Worm (Caenorhabditis elegans): Measurements from ENCODE around the gene fbxa-42.

Gene fbxa-42

DNA sequence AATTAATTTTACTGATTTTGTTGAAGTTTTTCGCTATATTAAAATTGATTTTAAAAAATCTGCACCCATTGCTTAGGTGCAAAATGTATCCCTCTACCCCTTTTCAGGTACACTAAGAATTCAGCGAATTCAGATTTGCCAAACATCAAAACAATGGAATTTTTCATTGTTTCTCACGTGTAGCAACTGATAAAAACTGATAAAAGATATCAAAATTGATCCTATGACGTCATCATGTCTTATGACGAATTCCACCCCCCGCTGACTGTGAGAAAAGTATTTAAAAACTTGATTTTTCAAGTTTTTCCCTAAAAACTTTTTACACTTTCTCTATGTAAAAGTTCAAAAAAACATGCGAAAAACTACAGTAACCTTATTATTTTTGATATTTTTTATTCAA lies 19.3 kb upstream of the fbxa-42 start, which contains the start of gene Y54F10BM.22:
TSS of gene Y54F10BM.22 (plus strand) at position 331 of the 400 bp plus-strand sequence.
- no peak for TF ChIP-seq med-1 (GFP tag; optimal IDR thresholded peaks at IDR 0.05; ENCODE audit: insufficient read depth)
- TF ChIP-seq ref-1 (GFP tag; conservative IDR thresholded peaks at IDR 0.05), result no peak
- no peak for TF ChIP-seq ztf-29 (GFP tag; IDR thresholded peaks at IDR 0.05)
- TF ChIP-seq flt-1 (GFP tag; IDR thresholded peaks at IDR 0.05), result no peak
- TF ChIP-seq T22C8.4 (GFP tag; IDR thresholded peaks at IDR 0.05), result no peak
- no peak for TF ChIP-seq ztf-23 (GFP tag; IDR thresholded peaks at IDR 0.05)
- no peak for TF ChIP-seq tab-1 (GFP tag; IDR thresholded peaks at IDR 0.05)
- TF ChIP-seq klf-2 (GFP tag; conservative IDR thresholded peaks at IDR 0.05), result no peak
- TF ChIP-seq cog-1 (tag; optimal IDR thresholded peaks at IDR 0.05), result no peak

DNA sequence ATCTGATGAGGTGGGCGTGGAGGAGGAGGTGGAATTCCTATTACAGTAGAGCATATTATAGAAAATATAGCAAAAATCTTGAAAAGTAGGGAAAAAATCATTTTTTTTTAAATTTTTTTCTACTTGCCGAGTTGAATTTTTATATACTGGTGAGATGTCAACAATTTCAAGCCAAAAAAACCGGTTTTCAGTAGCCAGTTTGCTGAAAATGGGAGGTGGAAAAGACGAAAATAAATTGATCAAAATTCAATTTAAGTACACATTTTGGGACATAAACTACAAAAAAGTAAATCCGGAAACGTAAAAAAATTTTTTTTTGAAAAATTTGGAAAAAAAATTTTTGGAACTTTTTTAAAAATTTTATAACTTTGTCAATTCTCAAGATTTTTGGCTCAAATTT lies 18.2 kb upstream of the fbxa-42 start, which contains the start of gene Y54F10BM.23:
TSS of gene Y54F10BM.23 (minus strand) at position 101 of the 400 bp plus-strand sequence.
- TF ChIP-seq ztf-23 (GFP tag; IDR thresholded peaks at IDR 0.05) (no peak), med-1 (GFP tag; optimal IDR thresholded peaks at IDR 0.05; ENCODE audit: insufficient read depth) (no peak), klf-2 (GFP tag; conservative IDR thresholded peaks at IDR 0.05) (no peak), tab-1 (GFP tag; IDR thresholded peaks at IDR 0.05) (no peak), ztf-29 (GFP tag; IDR thresholded peaks at IDR 0.05) (no peak), cog-1 (tag; optimal IDR thresholded peaks at IDR 0.05) (no peak), ref-1 (GFP tag; conservative IDR thresholded peaks at IDR 0.05) (no peak), T22C8.4 (GFP tag; IDR thresholded peaks at IDR 0.05) (no peak), flt-1 (GFP tag; IDR thresholded peaks at IDR 0.05) (no peak)

DNA sequence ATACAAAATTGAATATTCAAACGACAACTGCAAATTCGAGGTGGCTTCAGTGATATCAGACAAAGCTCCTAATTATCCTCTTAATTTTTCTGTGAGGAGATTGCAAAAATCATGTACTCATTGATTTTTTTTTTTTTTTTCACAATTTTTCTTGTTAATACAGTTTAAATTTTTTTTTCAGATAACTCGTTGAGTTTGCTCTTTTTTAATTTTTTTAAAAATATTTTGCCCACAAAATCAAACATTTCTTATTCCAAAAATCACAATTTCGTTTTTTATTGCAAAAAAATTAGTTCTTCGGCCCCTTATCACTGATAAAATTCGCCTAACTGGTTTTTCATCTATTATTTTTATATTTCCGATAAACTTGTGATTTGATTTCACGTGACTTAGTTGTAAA lies 15.6 kb upstream of the fbxa-42 start, which contains the start of gene Y54F10BM.21:
TSS of gene Y54F10BM.21 (plus strand) at position 301 of the 400 bp plus-strand sequence.
- TF ChIP-seq ztf-29 (GFP tag; IDR thresholded peaks at IDR 0.05) (no peak), cog-1 (tag; optimal IDR thresholded peaks at IDR 0.05) (no peak), flt-1 (GFP tag; IDR thresholded peaks at IDR 0.05) (no peak), klf-2 (GFP tag; conservative IDR thresholded peaks at IDR 0.05) (no peak), med-1 (GFP tag; optimal IDR thresholded peaks at IDR 0.05; ENCODE audit: insufficient read depth) (no peak), ref-1 (GFP tag; conservative IDR thresholded peaks at IDR 0.05) (no peak), tab-1 (GFP tag; IDR thresholded peaks at IDR 0.05) (no peak), ztf-23 (GFP tag; IDR thresholded peaks at IDR 0.05) (no peak), T22C8.4 (GFP tag; IDR thresholded peaks at IDR 0.05) (no peak)

DNA sequence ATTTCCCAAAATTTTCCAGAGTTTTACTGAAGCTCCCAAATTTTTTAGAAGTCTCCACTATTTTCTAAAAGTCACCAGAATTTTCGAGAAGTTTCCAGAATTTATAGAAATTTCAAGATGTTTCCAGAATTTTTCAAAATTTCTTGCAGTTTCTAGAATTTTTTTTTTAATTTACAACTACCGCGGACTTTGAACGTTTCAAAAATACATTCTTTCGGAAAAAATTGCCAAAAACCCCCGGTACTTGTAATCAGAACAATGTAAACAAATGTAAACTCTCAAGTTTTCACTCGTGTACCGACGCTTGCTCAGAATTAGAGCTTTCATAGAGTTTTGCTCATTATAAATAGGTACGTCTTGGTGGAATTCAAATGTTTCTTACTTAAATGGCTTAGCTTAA lies 11.5 kb upstream of the fbxa-42 start, which contains the start of gene fbxa-39:
TSS of gene fbxa-39 (plus strand) at position 301 of the 400 bp plus-strand sequence.
- TF ChIP-seq klf-2 (GFP tag; conservative IDR thresholded peaks at IDR 0.05) (no peak), med-1 (GFP tag; optimal IDR thresholded peaks at IDR 0.05; ENCODE audit: insufficient read depth) (no peak), T22C8.4 (GFP tag; IDR thresholded peaks at IDR 0.05) (no peak), flt-1 (GFP tag; IDR thresholded peaks at IDR 0.05) (no peak), ztf-23 (GFP tag; IDR thresholded peaks at IDR 0.05) (no peak), tab-1 (GFP tag; IDR thresholded peaks at IDR 0.05) (no peak), ztf-29 (GFP tag; IDR thresholded peaks at IDR 0.05) (no peak), cog-1 (tag; optimal IDR thresholded peaks at IDR 0.05) (no peak), ref-1 (GFP tag; conservative IDR thresholded peaks at IDR 0.05) (no peak)

DNA sequence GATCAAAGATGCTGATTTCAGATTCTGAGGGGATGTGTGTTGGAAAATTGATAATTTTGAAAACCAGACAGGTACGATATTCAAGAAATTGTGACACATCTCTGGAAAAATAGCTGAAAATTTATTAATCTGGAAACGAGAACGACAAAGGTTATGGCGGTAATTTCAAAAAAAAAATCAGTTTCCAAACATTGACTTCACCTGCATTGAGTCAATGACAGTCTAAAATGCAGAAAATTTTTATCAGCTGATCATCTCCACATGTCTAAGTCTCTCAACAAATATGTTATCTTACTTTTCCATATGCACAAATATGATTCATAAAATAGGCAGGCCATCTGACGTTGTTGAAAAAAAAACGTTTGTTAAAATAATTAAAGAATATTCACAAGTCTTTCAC lies 10.8 kb upstream of the fbxa-42 start, which contains the start of gene fbxa-48:
TSS of gene fbxa-48 (minus strand) at position 101 of the 400 bp plus-strand sequence.
- TF ChIP-seq tab-1 (GFP tag; IDR thresholded peaks at IDR 0.05) (no peak), ref-1 (GFP tag; conservative IDR thresholded peaks at IDR 0.05) (no peak), ztf-23 (GFP tag; IDR thresholded peaks at IDR 0.05) (no peak), ztf-29 (GFP tag; IDR thresholded peaks at IDR 0.05) (no peak), flt-1 (GFP tag; IDR thresholded peaks at IDR 0.05) (no peak), T22C8.4 (GFP tag; IDR thresholded peaks at IDR 0.05) (no peak), cog-1 (tag; optimal IDR thresholded peaks at IDR 0.05) (no peak), med-1 (GFP tag; optimal IDR thresholded peaks at IDR 0.05; ENCODE audit: insufficient read depth) (no peak), klf-2 (GFP tag; conservative IDR thresholded peaks at IDR 0.05) (no peak)

DNA sequence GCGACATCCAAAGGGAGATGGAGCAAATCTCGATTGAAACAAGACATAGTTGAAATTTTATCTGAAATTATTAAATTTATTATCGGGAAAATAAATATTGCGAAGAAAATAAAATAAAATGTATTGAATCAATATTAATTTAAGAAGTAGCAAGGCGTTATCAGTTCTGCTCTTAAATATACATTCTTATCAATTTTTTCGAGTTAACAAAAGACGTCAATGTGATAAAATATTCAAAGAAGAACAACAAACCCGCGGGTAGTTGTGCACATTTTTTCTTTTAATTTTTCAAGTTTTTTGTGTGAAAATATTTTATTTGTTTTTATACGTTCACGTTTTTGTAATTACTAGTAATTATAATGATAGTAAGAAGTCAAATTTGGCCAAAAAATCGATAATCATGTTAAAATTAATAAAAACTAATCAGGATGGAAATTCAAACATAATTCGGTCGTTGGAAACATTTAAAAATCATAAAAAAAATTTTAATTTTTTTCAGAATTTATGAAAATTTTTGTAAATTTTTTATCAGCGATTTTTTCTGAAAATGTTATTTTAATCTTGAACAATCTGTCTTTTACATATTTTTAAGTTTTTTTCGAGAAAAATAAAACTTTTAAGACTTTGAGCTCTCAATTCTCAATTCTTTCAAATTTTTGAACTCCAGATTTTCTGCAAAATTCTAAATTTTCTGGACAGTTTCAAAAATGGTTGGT lies 4.9 kb upstream of the fbxa-42 start, which contains the start of gene fbxa-9:
TSS of gene fbxa-9 (plus strand) at position 666 of the 716 bp plus-strand sequence.
- TF ChIP-seq cog-1 (tag; optimal IDR thresholded peaks at IDR 0.05), result no peak
- no peak for TF ChIP-seq klf-2 (GFP tag; conservative IDR thresholded peaks at IDR 0.05)
- no peak for TF ChIP-seq med-1 (GFP tag; optimal IDR thresholded peaks at IDR 0.05; ENCODE audit: insufficient read depth)
- TF ChIP-seq ztf-23 (GFP tag; IDR thresholded peaks at IDR 0.05), result no peak
- TF ChIP-seq tab-1 (GFP tag; IDR thresholded peaks at IDR 0.05), result no peak
- no peak for TF ChIP-seq ref-1 (GFP tag; conservative IDR thresholded peaks at IDR 0.05)
- no peak for TF ChIP-seq flt-1 (GFP tag; IDR thresholded peaks at IDR 0.05)
- TF ChIP-seq ztf-29 (GFP tag; IDR thresholded peaks at IDR 0.05), result no peak
- no peak for TF ChIP-seq T22C8.4 (GFP tag; IDR thresholded peaks at IDR 0.05)

DNA sequence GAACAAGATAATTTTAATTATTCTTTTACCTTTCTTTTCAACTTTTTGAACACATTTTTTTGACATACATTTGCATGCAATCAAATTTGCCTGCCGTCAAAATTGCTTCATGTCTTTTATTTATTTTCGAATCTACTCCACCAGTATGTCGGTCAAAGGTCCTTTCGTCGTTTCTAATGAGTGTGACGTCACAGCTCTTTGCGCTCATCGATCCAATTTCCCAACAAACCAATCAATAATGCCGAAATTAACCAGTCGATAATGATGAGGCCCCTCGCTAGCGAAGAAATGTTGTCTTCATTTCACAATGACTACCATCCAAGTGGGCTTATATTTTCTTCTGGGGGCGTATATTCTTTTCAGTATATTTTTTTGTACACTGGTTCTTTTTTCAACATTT lies 1.7 kb upstream of the fbxa-42 start, which contains the start of gene Y54F10BM.6:
TSS of gene Y54F10BM.6 (plus strand) at position 301 of the 400 bp plus-strand sequence.
- TF ChIP-seq tab-1 (GFP tag; IDR thresholded peaks at IDR 0.05) (no peak), cog-1 (tag; optimal IDR thresholded peaks at IDR 0.05) (no peak), ztf-29 (GFP tag; IDR thresholded peaks at IDR 0.05) (no peak), ztf-23 (GFP tag; IDR thresholded peaks at IDR 0.05) (no peak), T22C8.4 (GFP tag; IDR thresholded peaks at IDR 0.05) (no peak), ref-1 (GFP tag; conservative IDR thresholded peaks at IDR 0.05) (no peak), flt-1 (GFP tag; IDR thresholded peaks at IDR 0.05) (no peak), med-1 (GFP tag; optimal IDR thresholded peaks at IDR 0.05; ENCODE audit: insufficient read depth) (no peak), klf-2 (GFP tag; conservative IDR thresholded peaks at IDR 0.05) (no peak)

DNA sequence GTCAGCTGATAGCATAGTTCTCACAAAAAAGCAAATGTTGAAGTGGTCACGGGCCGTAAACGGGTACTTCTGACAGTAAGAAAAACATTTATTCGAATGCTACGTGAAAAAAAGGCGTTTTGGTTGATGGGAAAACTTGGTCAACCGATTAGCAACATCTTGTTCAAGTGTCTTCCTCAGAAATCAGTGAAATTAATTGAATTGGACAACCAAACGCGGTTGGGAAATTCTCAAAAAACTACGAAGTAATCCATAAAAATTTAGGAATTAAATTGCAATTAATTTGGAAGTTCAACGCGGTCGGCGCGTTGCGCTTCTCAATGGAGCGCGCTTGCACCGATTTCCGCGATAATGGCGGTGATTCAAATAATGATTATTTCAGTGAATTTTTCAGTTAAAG lies 1.9 kb downstream of the fbxa-42 start:
- TF ChIP-seq tab-1 (GFP tag; IDR thresholded peaks at IDR 0.05), result no peak
- no peak for TF ChIP-seq ztf-23 (GFP tag; IDR thresholded peaks at IDR 0.05)
- TF ChIP-seq T22C8.4 (GFP tag; IDR thresholded peaks at IDR 0.05), result no peak
- TF ChIP-seq klf-2 (GFP tag; conservative IDR thresholded peaks at IDR 0.05), result no peak
- no peak for TF ChIP-seq cog-1 (tag; optimal IDR thresholded peaks at IDR 0.05)
- TF ChIP-seq flt-1 (GFP tag; IDR thresholded peaks at IDR 0.05), result no peak
- TF ChIP-seq ref-1 (GFP tag; conservative IDR thresholded peaks at IDR 0.05), result no peak
- TF ChIP-seq ztf-29 (GFP tag; IDR thresholded peaks at IDR 0.05), result no peak

DNA sequence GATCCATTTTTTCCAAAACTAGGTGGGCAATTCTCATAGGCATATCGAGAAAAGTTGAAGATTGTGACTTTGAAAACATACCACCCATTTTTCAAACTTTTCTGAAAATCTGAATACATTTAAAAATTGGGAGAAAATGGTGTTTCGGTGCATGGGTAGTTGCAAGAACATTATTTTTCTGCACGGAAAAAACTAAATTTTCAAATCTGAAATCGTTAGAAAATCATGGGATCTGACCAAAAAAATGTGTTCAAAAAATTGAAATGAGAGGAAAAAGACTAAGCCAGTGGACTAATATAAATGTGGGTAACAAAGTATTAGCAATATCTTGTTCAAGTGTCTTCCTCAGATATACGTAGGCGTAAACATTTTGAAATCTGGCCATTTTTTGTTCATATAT lies 2.4 kb downstream of the fbxa-42 start, which contains the start of gene fbxa-43:
TSS of gene fbxa-43 (minus strand) at position 101 of the 400 bp plus-strand sequence.
- TF ChIP-seq ref-1 (GFP tag; conservative IDR thresholded peaks at IDR 0.05), result no peak
- no peak for TF ChIP-seq klf-2 (GFP tag; conservative IDR thresholded peaks at IDR 0.05)
- no peak for TF ChIP-seq cog-1 (tag; optimal IDR thresholded peaks at IDR 0.05)
- TF ChIP-seq flt-1 (GFP tag; IDR thresholded peaks at IDR 0.05), result no peak
- TF ChIP-seq ztf-23 (GFP tag; IDR thresholded peaks at IDR 0.05), result no peak
- no peak for TF ChIP-seq ztf-29 (GFP tag; IDR thresholded peaks at IDR 0.05)
- no peak for TF ChIP-seq tab-1 (GFP tag; IDR thresholded peaks at IDR 0.05)
- TF ChIP-seq med-1 (GFP tag; optimal IDR thresholded peaks at IDR 0.05; ENCODE audit: insufficient read depth), result no peak
- TF ChIP-seq T22C8.4 (GFP tag; IDR thresholded peaks at IDR 0.05), result no peak

Data from whole organism, midembryonic.